Fruit fly (Drosophila melanogaster) whole organism, embryonic: ENCODE data around the gene CG42674.

Source experiments
- Atf-2 ChIP-seq: fragments of 200-800 bp; sonication (Bioruptor generic); optimal IDR thresholded peaks from 2 replicates; lab custom pipeline; 2016; ENCODE audit warnings: missing biosample characterization, missing genetic modification characterization
- Blimp-1 ChIP-seq: fragments of 200-800 bp; sonication (Bioruptor generic); optimal IDR thresholded peaks from 3 replicates; lab custom pipeline; 2018; ENCODE audit warnings: missing biosample characterization, missing genetic modification characterization, mild to moderate bottlenecking, moderate library complexity, missing genetic modification reagents
- CG10431 ChIP-seq: fragments of 200-800 bp; sonication (Bioruptor generic); optimal IDR thresholded peaks from 3 replicates; lab custom pipeline; 2018; ENCODE audit warnings: missing biosample characterization, mild to moderate bottlenecking, missing genetic modification characterization
- CG11456 ChIP-seq: fragments of 200-800 bp; sonication (Bioruptor generic); IDR thresholded peaks from 3 replicates; pipeline ENCODE4 v1.3.6; 2022; ENCODE audit warnings: missing biosample characterization, missing genetic modification characterization
- CG12155 ChIP-seq: fragments of 200-800 bp; sonication (Bioruptor generic); optimal IDR thresholded peaks from 3 replicates; lab custom pipeline; 2016; ENCODE audit warnings: missing biosample characterization, missing genetic modification characterization
- CG12391 ChIP-seq: fragments of 200-800 bp; sonication (Bioruptor generic); optimal IDR thresholded peaks from 3 replicates; lab custom pipeline; 2018; ENCODE audit warnings: missing biosample characterization, mild to moderate bottlenecking, missing genetic modification characterization, moderate library complexity
- CG13287 ChIP-seq: fragments of 200-800 bp; sonication (Bioruptor generic); IDR thresholded peaks from 2 replicates; pipeline ENCODE4 v1.3.6; 2022; ENCODE audit warnings: missing biosample characterization, missing genetic modification characterization; ENCODE audit not compliant: partially characterized antibody
- CG14710 ChIP-seq: fragments of 200-800 bp; sonication (Bioruptor generic); optimal IDR thresholded peaks from 3 replicates; lab custom pipeline; 2019; ENCODE audit warnings: missing biosample characterization, mild to moderate bottlenecking, missing genetic modification characterization, moderate library complexity
- CG14860 ChIP-seq: fragments of 200-800 bp; sonication (Bioruptor generic); IDR thresholded peaks from 3 replicates; pipeline ENCODE4 v1.3.6; 2022; ENCODE audit warnings: missing biosample characterization, missing genetic modification characterization; ENCODE audit not compliant: partially characterized antibody
- CG15514 ChIP-seq: fragments of 200-800 bp; sonication (Bioruptor generic); optimal IDR thresholded peaks from 3 replicates; lab custom pipeline; 2017; ENCODE audit warnings: missing biosample characterization, missing genetic modification characterization, mild to moderate bottlenecking, moderate library complexity, missing genetic modification reagents
- CG17359 ChIP-seq: fragments of 200-800 bp; sonication (Bioruptor generic); optimal IDR thresholded peaks from 3 replicates; lab custom pipeline; 2018; ENCODE audit warnings: missing biosample characterization, mild to moderate bottlenecking, missing genetic modification characterization, moderate library complexity
- CG17361 ChIP-seq: fragments of 200-800 bp; sonication (Bioruptor generic); IDR thresholded peaks from 3 replicates; pipeline ENCODE4 v1.3.6; 2022; ENCODE audit warnings: missing biosample characterization, missing genetic modification characterization
- CG31441 ChIP-seq: fragments of 200-800 bp; sonication (Bioruptor generic); IDR thresholded peaks from 2 replicates; pipeline ENCODE4 v1.3.6; 2022; ENCODE audit warnings: missing biosample characterization, missing genetic modification characterization
- CG34224 ChIP-seq: fragments of 200-800 bp; sonication (Bioruptor generic); IDR thresholded peaks from 3 replicates; pipeline ENCODE4 v1.3.6; 2022; ENCODE audit warnings: missing biosample characterization, missing genetic modification characterization; ENCODE audit not compliant: partially characterized antibody
- CG6765 ChIP-seq: fragments of 200-800 bp; sonication (Bioruptor generic); optimal IDR thresholded peaks from 3 replicates; lab custom pipeline; 2017; ENCODE audit warnings: missing biosample characterization, mild to moderate bottlenecking, missing genetic modification characterization
- CG8924 ChIP-seq: fragments of 200-800 bp; optimal IDR thresholded peaks from 3 replicates; lab custom pipeline; 2019; ENCODE audit warnings: missing biosample characterization, mild to moderate bottlenecking, missing genetic modification characterization, moderate library complexity
- CG9797 ChIP-seq: fragments of 200-800 bp; sonication (Bioruptor generic); optimal IDR thresholded peaks from 3 replicates; lab custom pipeline; 2018; ENCODE audit warnings: missing biosample characterization, mild to moderate bottlenecking, missing genetic modification characterization
- CG9876 ChIP-seq: fragments of 200-800 bp; sonication (Bioruptor generic); optimal IDR thresholded peaks from 2 replicates; lab custom pipeline; 2016; ENCODE audit warnings: missing biosample characterization, missing genetic modification characterization
- Camta ChIP-seq: fragments of 200-800 bp; sonication (Bioruptor generic); optimal IDR thresholded peaks from 2 replicates; lab custom pipeline; 2016; ENCODE audit warnings: missing biosample characterization, missing genetic modification characterization
- Dll ChIP-seq: fragments of 200-800 bp; sonication (Bioruptor generic); IDR thresholded peaks from 4 replicates; pipeline ENCODE4 v1.3.6; 2022; ENCODE audit warnings: missing biosample characterization, missing genetic modification characterization; ENCODE audit not compliant: partially characterized antibody
- Dp ChIP-seq: fragments of 200-800 bp; sonication (Bioruptor generic); optimal IDR thresholded peaks from 2 replicates; lab custom pipeline; 2018; ENCODE audit warnings: missing biosample characterization, mild to moderate bottlenecking, missing genetic modification characterization, moderate library complexity
- E2f2 ChIP-seq: fragments of 200-800 bp; sonication (Bioruptor generic); IDR thresholded peaks from 2 replicates; pipeline ENCODE4 v1.3.6; 2022; ENCODE audit warnings: missing biosample characterization, missing genetic modification characterization
- ERR ChIP-seq: fragments of 200-800 bp; sonication (Bioruptor generic); optimal IDR thresholded peaks from 2 replicates; lab custom pipeline; 2016; ENCODE audit warnings: missing biosample characterization, missing genetic modification characterization
- Ets97D ChIP-seq: fragments of 200-800 bp; sonication (Bioruptor generic); optimal IDR thresholded peaks from 3 replicates; lab custom pipeline; 2016; ENCODE audit warnings: missing biosample characterization, missing genetic modification characterization
- MBD-R2 ChIP-seq: fragments of 200-800 bp; sonication (Bioruptor generic); IDR thresholded peaks from 2 replicates; pipeline ENCODE4 v1.3.6; 2022; ENCODE audit warnings: missing biosample characterization, missing genetic modification characterization
- MESR4 ChIP-seq: fragments of 200-800 bp; sonication (Bioruptor generic); optimal IDR thresholded peaks from 2 replicates; lab custom pipeline; 2018; ENCODE audit warnings: missing biosample characterization, mild to moderate bottlenecking, missing genetic modification characterization, moderate library complexity
- Med ChIP-seq: fragments of 200-800 bp; sonication (Bioruptor generic); peaks from one replicate; lab custom pipeline; 2016; ENCODE audit warnings: missing biosample characterization, missing genetic modification characterization, mild to moderate bottlenecking, inconsistent platforms, moderate library complexity
- NfI ChIP-seq: fragments of 200-800 bp; sonication (Bioruptor generic); optimal IDR thresholded peaks from 3 replicates; lab custom pipeline; 2018; ENCODE audit warnings: missing biosample characterization, mild to moderate bottlenecking, missing genetic modification characterization, moderate library complexity
- Opbp ChIP-seq: fragments of 200-800 bp; sonication (Bioruptor generic); IDR thresholded peaks from 3 replicates; pipeline ENCODE4 v1.3.6; 2022; ENCODE audit warnings: missing biosample characterization, missing genetic modification characterization; ENCODE audit not compliant: partially characterized antibody
- Rfx ChIP-seq: fragments of 200-800 bp; sonication (Bioruptor generic); IDR thresholded peaks from 2 replicates; pipeline ENCODE4 v1.3.6; 2022; ENCODE audit warnings: missing biosample characterization, missing genetic modification characterization
- Rx ChIP-seq: fragments of 200-800 bp; sonication (Bioruptor generic); IDR thresholded peaks from 2 replicates; pipeline ENCODE4 v1.3.6; 2022; ENCODE audit warnings: missing biosample characterization, missing genetic modification characterization
- Sin3A ChIP-seq: fragments of >200 bp; optimal IDR thresholded peaks from 2 replicates; lab custom pipeline; 2018
- Sox100B ChIP-seq: fragments of 200-800 bp; sonication (Bioruptor generic); optimal IDR thresholded peaks from 3 replicates; lab custom pipeline; 2018; ENCODE audit warnings: missing biosample characterization, mild to moderate bottlenecking, missing genetic modification characterization
- Ssrp ChIP-seq: fragments of 200-800 bp; sonication (Bioruptor generic); optimal IDR thresholded peaks from 2 replicates; lab custom pipeline; 2018; ENCODE audit warnings: missing biosample characterization, mild to moderate bottlenecking, missing genetic modification characterization, moderate library complexity
- ase ChIP-seq: fragments of 200-800 bp; sonication (Bioruptor generic); IDR thresholded peaks from 3 replicates; pipeline ENCODE4 v1.3.6; 2022; ENCODE audit warnings: missing biosample characterization, missing genetic modification characterization
- bbx ChIP-seq: fragments of 200-800 bp; sonication (Bioruptor generic); IDR thresholded peaks from 2 replicates; pipeline ENCODE4 v1.3.6; 2022; ENCODE audit warnings: missing biosample characterization, missing genetic modification characterization; ENCODE audit not compliant: partially characterized antibody
- chn ChIP-seq: fragments of 200-800 bp; sonication (Bioruptor generic); optimal IDR thresholded peaks from 2 replicates; lab custom pipeline; 2016; ENCODE audit warnings: missing biosample characterization, missing genetic modification characterization
- ci ChIP-seq: fragments of 200-800 bp; sonication (Bioruptor generic); IDR thresholded peaks from 3 replicates; pipeline ENCODE4 v1.3.6; 2022; ENCODE audit warnings: missing biosample characterization, missing genetic modification characterization
- crp ChIP-seq, 2 experiments: fragments of 200-800 bp; sonication (Bioruptor generic); optimal IDR thresholded peaks; 2 replicates in 1 of 2; 3 replicates in 1 of 2; lab custom pipeline; 2017; ENCODE audit warnings: missing biosample characterization in 2 of 2, missing genetic modification characterization in 2 of 2, mild to moderate bottlenecking in 1 of 2, moderate library complexity in 1 of 2
- gfzf ChIP-seq: fragments of 200-800 bp; sonication (Bioruptor generic); optimal IDR thresholded peaks from 2 replicates; lab custom pipeline; 2016; ENCODE audit warnings: missing biosample characterization, mild to moderate bottlenecking, missing genetic modification characterization, moderate library complexity
- inv ChIP-seq: fragments of 200-800 bp; sonication (Bioruptor generic); IDR thresholded peaks from 2 replicates; pipeline ENCODE4 v1.3.6; 2022; ENCODE audit warnings: missing biosample characterization, missing genetic modification characterization; ENCODE audit not compliant: partially characterized antibody
- kni ChIP-seq: fragments of 200-800 bp; sonication (Bioruptor generic); optimal IDR thresholded peaks from 3 replicates; lab custom pipeline; 2017; ENCODE audit warnings: mild to moderate bottlenecking, missing biosample characterization, missing genetic modification reagents, missing genetic modification characterization
- pzg ChIP-seq: fragments of 200-800 bp; sonication (Bioruptor generic); optimal IDR thresholded peaks from 3 replicates; lab custom pipeline; 2018; ENCODE audit warnings: missing biosample characterization, mild to moderate bottlenecking, missing genetic modification characterization, moderate library complexity
- run ChIP-seq: fragments of 200-800 bp; sonication (Bioruptor generic); optimal IDR thresholded peaks from 3 replicates; lab custom pipeline; 2018; ENCODE audit warnings: missing biosample characterization, mild to moderate bottlenecking, missing genetic modification characterization
- sens ChIP-seq: fragments of 200-800 bp; sonication (Bioruptor generic); peaks from one replicate; lab custom pipeline; 2016; ENCODE audit warnings: missing biosample characterization, missing genetic modification characterization
- tll ChIP-seq, 2 experiments: fragments of 200-800 bp in 1 of 2; fragments of >200 bp in 1 of 2; sonication (Bioruptor generic) in 1 of 2; optimal IDR thresholded peaks; 2 replicates each; lab custom pipeline; 2017 to 2019; ENCODE audit warnings: missing biosample characterization in 2 of 2, missing genetic modification characterization in 2 of 2, mild to moderate bottlenecking in 1 of 2, moderate library complexity in 1 of 2
- trh ChIP-seq: fragments of 200-800 bp; sonication (Bioruptor generic); optimal IDR thresholded peaks from 2 replicates; lab custom pipeline; 2016; ENCODE audit warnings: missing biosample characterization, missing genetic modification characterization
- unc-4 ChIP-seq: fragments of 200-800 bp; sonication (Bioruptor generic); IDR thresholded peaks from 2 replicates; pipeline ENCODE4 v1.3.6; 2022; ENCODE audit warnings: missing biosample characterization, missing genetic modification characterization; ENCODE audit not compliant: partially characterized antibody
- zf30C ChIP-seq: fragments of 200-800 bp; sonication (Bioruptor generic); optimal IDR thresholded peaks from 3 replicates; lab custom pipeline; 2018; ENCODE audit warnings: missing biosample characterization, mild to moderate bottlenecking, missing genetic modification characterization

The CG42674 gene

dm6 chr3L:20129032-20129431 lies 69.1 kb downstream of the CG42674 start, which contains the start of gene gig:
Gene gig (plus strand): TSS chr3L:20129181.
- TF ChIP-seq CG17361 (GFP tag; lab: Robert Waterston, UW): no peak
- no peak for TF ChIP-seq Camta (GFP tag; lab: Kevin White, UChicago)
- no peak for TF ChIP-seq NfI
- peak; percentile 70 for TF ChIP-seq zf30C (GFP tag; lab: Kevin White, UChicago)
- peak; percentile 33 for TF ChIP-seq Ets97D (GFP tag; lab: Kevin White, UChicago)
- TF ChIP-seq Ssrp (tag; lab: Kevin White, UChicago): no peak
- 0 out of 3 replicates have a peak, but pooled peaks have one; percentile 30 for TF ChIP-seq CG34224 (GFP tag; lab: Robert Waterston, UW)
- TF ChIP-seq inv (GFP tag; lab: Robert Waterston, UW): no peak
- no peak for TF ChIP-seq CG9876 (GFP tag; lab: Kevin White, UChicago)
- peak; percentile 41 for TF ChIP-seq pzg (GFP tag; lab: Kevin White, UChicago)
- TF ChIP-seq E2f2 (GFP tag; lab: Robert Waterston, UW): peak; percentile 91
- peak; percentile 54 for TF ChIP-seq Med (GFP tag; lab: Kevin White, UChicago)
- no peak for TF ChIP-seq Rfx (GFP tag; lab: Robert Waterston, UW)
- peak; percentile 63 for TF ChIP-seq MESR4 (GFP tag; lab: Kevin White, UChicago)
- TF ChIP-seq CG10431 (GFP tag; lab: Kevin White, UChicago): no peak
- peak; percentile 57 for TF ChIP-seq CG9797
- no peak for TF ChIP-seq Atf-2 (GFP tag; lab: Kevin White, UChicago)
- TF ChIP-seq tll (GFP tag; optimal IDR thresholded peaks at IDR 0.05; lab: Kevin White, UChicago): peak in 1 of 2 experiments; percentile 66
- peak; percentile 69 for TF ChIP-seq gfzf (GFP tag; lab: Kevin White, UChicago)
- TF ChIP-seq Opbp (GFP tag; lab: Robert Waterston, UW): 0 out of 3 replicates have a peak, but pooled peaks have one; percentile 5
- 0 out of 4 replicates have a peak, but pooled peaks have one; percentile 31 for TF ChIP-seq Dll
- TF ChIP-seq CG13287 (GFP tag; lab: Robert Waterston, UW): peak; percentile 19; the same call in 1 of the 2 replicates
- TF ChIP-seq bbx: peak; percentile 45
- TF ChIP-seq run (tag; lab: Kevin White, UChicago): no peak
- TF ChIP-seq ci (GFP tag; lab: Robert Waterston, UW): no peak
- TF ChIP-seq CG14860 (GFP tag; lab: Robert Waterston, UW): no peak
- peak; percentile 7 for TF ChIP-seq Sin3A (lab: Kevin White, UChicago)
- peak; percentile 91 for TF ChIP-seq MBD-R2 (GFP tag; lab: Robert Waterston, UW)
- TF ChIP-seq CG15514: peak; percentile 70
- TF ChIP-seq crp (GFP tag; optimal IDR thresholded peaks at IDR 0.05; lab: Kevin White, UChicago): peak; percentile 16 to 89
- no peak for TF ChIP-seq kni
- no peak for TF ChIP-seq CG12391 (tag; lab: Kevin White, UChicago)
- peak; percentile 81 for TF ChIP-seq Dp (GFP tag; lab: Kevin White, UChicago)

- no peak for TF ChIP-seq CG11456 (GFP tag; lab: Robert Waterston, UW)
- no peak for TF ChIP-seq Rx
- TF ChIP-seq Blimp-1 (GFP tag; lab: Kevin White, UChicago): peak; percentile 56
- no peak for TF ChIP-seq sens (GFP tag; lab: Kevin White, UChicago)
- no peak for TF ChIP-seq CG31441 (GFP tag; lab: Robert Waterston, UW)
- TF ChIP-seq CG8924 (tag; lab: Kevin White, UChicago): no peak
- TF ChIP-seq CG6765: no peak
- no peak for TF ChIP-seq ase (GFP tag; lab: Robert Waterston, UW)
- TF ChIP-seq trh (GFP tag; lab: Kevin White, UChicago): no peak
- no peak for TF ChIP-seq ERR (GFP tag; lab: Kevin White, UChicago)
- TF ChIP-seq unc-4 (GFP tag; lab: Robert Waterston, UW): 0 out of 2 replicates have a peak, but pooled peaks have one; percentile 23
- TF ChIP-seq CG14710 (tag; lab: Kevin White, UChicago): no peak
- TF ChIP-seq CG17359: no peak
- no peak for TF ChIP-seq chn (GFP tag; lab: Kevin White, UChicago)
- TF ChIP-seq CG12155 (GFP tag; lab: Kevin White, UChicago): no peak
- peak; percentile 9 for TF ChIP-seq Med (GFP tag; lab: Kevin White, UChicago)
- TF ChIP-seq tll (GFP tag; optimal IDR thresholded peaks at IDR 0.05; lab: Kevin White, UChicago): no peak
- TF ChIP-seq Sox100B (GFP tag; lab: Kevin White, UChicago): no peak
Measured at dm6 chr3L:20127281-20127680, 70.8 kb downstream of the CG42674 start, which contains the start of gene CG7365. Gene CG7365 (minus strand): TSS chr3L:20127381.
